Fruit fly (Drosophila melanogaster): Measurements from ENCODE around the gene CG13022.

Gene CG13022

DNA sequence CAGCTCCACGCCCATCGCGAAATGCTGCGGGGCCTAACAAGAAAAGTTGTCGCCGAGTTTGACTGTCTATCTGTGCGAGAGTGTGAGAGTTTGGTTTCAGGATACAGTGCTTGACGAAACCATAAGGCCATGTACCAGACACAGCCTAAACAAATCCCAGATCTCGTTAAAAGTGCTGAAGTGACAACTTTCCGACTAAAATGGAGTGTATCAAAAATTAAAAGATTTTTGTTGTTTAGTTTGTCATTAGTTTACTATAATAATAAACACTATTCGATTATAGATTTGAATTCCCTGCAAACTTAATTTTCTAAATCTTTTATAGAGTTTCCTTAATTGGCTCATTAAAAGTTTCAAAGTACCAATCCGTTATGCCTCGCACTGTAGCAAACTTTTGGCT lies 45.1 kb downstream of the CG13022 start (continued):
- TF ChIP-seq esn (GFP tag; optimal IDR thresholded peaks at IDR 0.05): no peak
- no peak for TF ChIP-seq CG1621 (tag; optimal IDR thresholded peaks at IDR 0.05)
- no peak for TF ChIP-seq CG9139 (GFP tag; optimal IDR thresholded peaks at IDR 0.05)
- TF ChIP-seq OdsH (GFP tag; optimal IDR thresholded peaks at IDR 0.05): peak; percentile 29
- no peak for TF ChIP-seq pdm3 (GFP tag; optimal IDR thresholded peaks at IDR 0.05)
- TF ChIP-seq achi (GFP tag; optimal IDR thresholded peaks at IDR 0.05): no peak
- TF ChIP-seq CG6276 (GFP tag; optimal IDR thresholded peaks at IDR 0.05): peak; percentile 45
- TF ChIP-seq Sox14 (GFP tag; optimal IDR thresholded peaks at IDR 0.05): no peak
- TF ChIP-seq dsx (GFP tag; optimal IDR thresholded peaks at IDR 0.05; ENCODE audit: poor library complexity, severe bottlenecking): no peak
- TF ChIP-seq CG6854 (GFP tag; optimal IDR thresholded peaks at IDR 0.05): no peak

DNA sequence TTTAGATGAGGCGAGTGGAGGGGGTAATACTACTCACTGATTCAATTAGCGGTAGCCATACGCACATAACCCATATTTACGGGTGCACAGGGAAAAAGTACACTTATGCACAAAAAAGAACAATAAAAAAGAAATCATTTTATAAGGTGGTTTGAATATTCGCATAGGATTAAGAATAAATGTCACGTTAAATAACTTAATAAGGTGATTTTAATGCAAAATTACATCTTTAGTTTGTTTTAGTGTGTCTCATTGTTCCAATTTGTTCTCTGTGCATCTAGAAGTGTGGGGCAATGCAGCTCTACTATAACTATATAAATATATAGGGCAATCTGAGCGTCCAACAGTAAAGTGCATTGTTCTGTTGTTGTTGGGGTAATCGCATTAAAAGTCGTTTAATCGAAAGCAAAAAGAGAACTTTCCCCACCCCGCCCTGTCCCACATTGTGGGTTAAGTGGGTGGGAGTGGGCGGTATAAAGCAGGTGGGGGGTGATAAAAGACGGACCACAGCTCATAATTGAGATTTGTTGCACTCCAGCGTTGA lies 46.0 kb downstream of the CG13022 start:
- TF ChIP-seq Eip78C (GFP tag) (peak; percentile 57), CG6163 (GFP tag; IDR thresholded peaks at IDR 0.05) (peak; percentile 55; the same call in 2 of the 3 replicates), OdsH (GFP tag; optimal IDR thresholded peaks at IDR 0.05) (peak; percentile 53), CG8632 (GFP tag; optimal IDR thresholded peaks at IDR 0.05) (peak; percentile 21), CG11294 (GFP tag; IDR thresholded peaks at IDR 0.05) (peak; percentile 55), CG11902 (GFP tag; optimal IDR thresholded peaks at IDR 0.05) (no peak), CG4318 (GFP tag; optimal IDR thresholded peaks at IDR 0.05) (peak; percentile 15), CG31627 (GFP tag; optimal IDR thresholded peaks at IDR 0.05) (no peak), CG10669 (GFP tag; optimal IDR thresholded peaks at IDR 0.05) (peak; percentile 14), Ets21C (GFP tag; optimal IDR thresholded peaks at IDR 0.05) (no peak), topi (GFP tag; optimal IDR thresholded peaks at IDR 0.05) (no peak), CG3919 (GFP tag; optimal IDR thresholded peaks at IDR 0.05) (peak; percentile 6), Blimp-1 (GFP tag; optimal IDR thresholded peaks at IDR 0.05) (no peak), CG8119 (GFP tag; IDR thresholded peaks at IDR 0.05) (peak; percentile 81), cyc (GFP tag; optimal IDR thresholded peaks at IDR 0.05) (no peak), CG11762 (GFP tag; optimal IDR thresholded peaks at IDR 0.05; ENCODE audit: insufficient read depth) (no peak), fkh (GFP tag; optimal IDR thresholded peaks at IDR 0.05) (no peak), CG8319 (GFP tag; optimal IDR thresholded peaks at IDR 0.05) (no peak), lz (GFP tag; optimal IDR thresholded peaks at IDR 0.05) (no peak), CG9139 (GFP tag; optimal IDR thresholded peaks at IDR 0.05) (peak; percentile 14), CG7368 (GFP tag; optimal IDR thresholded peaks at IDR 0.05) (no peak), Eip93F (GFP tag; optimal IDR thresholded peaks at IDR 0.05) (no peak), vri (GFP tag; optimal IDR thresholded peaks at IDR 0.05) (no peak), CG6792 (GFP tag; optimal IDR thresholded peaks at IDR 0.05) (no peak), Gug (GFP tag; IDR thresholded peaks at IDR 0.05) (peak; percentile 70), spab (GFP tag; optimal IDR thresholded peaks at IDR 0.05) (peak; percentile 38), CG3032 (tag; optimal IDR thresholded peaks at IDR 0.05) (peak; percentile 27), Eip75B (GFP tag; optimal IDR thresholded peaks at IDR 0.05) (no peak), pdm3 (GFP tag; optimal IDR thresholded peaks at IDR 0.05) (peak; percentile 57), svp (GFP tag) (peak; percentile 55), CG1621 (tag; optimal IDR thresholded peaks at IDR 0.05) (peak; percentile 6), fd59A (GFP tag; optimal IDR thresholded peaks at IDR 0.05) (peak; percentile 31), CG6276 (GFP tag; optimal IDR thresholded peaks at IDR 0.05) (peak; percentile 62), CG10631 (GFP tag; optimal IDR thresholded peaks at IDR 0.05) (peak; percentile 42), CG15336 (GFP tag; IDR thresholded peaks at IDR 0.05) (peak; percentile 74), CG16779 (tag; optimal IDR thresholded peaks at IDR 0.05) (no peak), Sox102F (GFP tag; optimal IDR thresholded peaks at IDR 0.05) (no peak), eg (GFP tag; IDR thresholded peaks at IDR 0.05) (peak; percentile 73), salr (GFP tag; optimal IDR thresholded peaks at IDR 0.05) (peak in 1 of 2 experiments; percentile 7), Hr38 (GFP tag; optimal IDR thresholded peaks at IDR 0.05) (no peak), net (GFP tag; optimal IDR thresholded peaks at IDR 0.05) (peak; percentile 30), Met (GFP tag; optimal IDR thresholded peaks at IDR 0.05) (no peak), Lpt (GFP tag; optimal IDR thresholded peaks at IDR 0.05) (peak; percentile 11), acj6 (GFP tag; optimal IDR thresholded peaks at IDR 0.05) (peak; percentile 48), CG32006 (GFP tag; optimal IDR thresholded peaks at IDR 0.05) (peak; percentile 77), esn (GFP tag; optimal IDR thresholded peaks at IDR 0.05) (no peak)

Data from whole organism, prepupa.